Fruit fly (Drosophila melanogaster) whole organism, embryonic: Measurements from ENCODE around the gene CG34057.
A peak's percentile ranks its signal among the peaks of the same experiment; 100 is the strongest.

Source experiments
- CG12071 ChIP-seq: fragments of 200-800 bp; sonication (Bioruptor generic); optimal IDR thresholded peaks from 3 replicates; lab custom pipeline; 2018; ENCODE audit warnings: missing biosample characterization, mild to moderate bottlenecking, missing genetic modification characterization
- CG12219 ChIP-seq: fragments of 200-800 bp; sonication (Bioruptor generic); optimal IDR thresholded peaks from 3 replicates; lab custom pipeline; 2018; ENCODE audit warnings: missing biosample characterization, mild to moderate bottlenecking, missing genetic modification characterization
- CG12769 ChIP-seq: fragments of 200-800 bp; sonication (Bioruptor generic); optimal IDR thresholded peaks from 2 replicates; lab custom pipeline; 2019; ENCODE audit warnings: missing biosample characterization, mild to moderate bottlenecking, missing genetic modification characterization, moderate library complexity
- CG12942 ChIP-seq: fragments of 200-800 bp; sonication (Bioruptor generic); optimal IDR thresholded peaks from 3 replicates; lab custom pipeline; 2016; ENCODE audit warnings: missing biosample characterization, missing genetic modification characterization
- CG13775 ChIP-seq: fragments of 200-800 bp; sonication (Bioruptor generic); optimal IDR thresholded peaks from 3 replicates; lab custom pipeline; 2017; ENCODE audit warnings: missing biosample characterization, mild to moderate bottlenecking, missing genetic modification characterization
- CG14667 ChIP-seq: fragments of 200-800 bp; sonication (Bioruptor generic); IDR thresholded peaks from 2 replicates; pipeline ENCODE4 v1.3.6; 2022; ENCODE audit warnings: missing biosample characterization, missing genetic modification characterization
- CG16815 ChIP-seq: fragments of 200-800 bp; sonication (Bioruptor generic); optimal IDR thresholded peaks from 3 replicates; lab custom pipeline; 2017; ENCODE audit warnings: missing biosample characterization, mild to moderate bottlenecking, missing genetic modification characterization
- CG17568 ChIP-seq: fragments of 200-800 bp; sonication (Bioruptor generic); optimal IDR thresholded peaks from 2 replicates; lab custom pipeline; 2018; ENCODE audit warnings: missing biosample characterization, mild to moderate bottlenecking, missing genetic modification characterization, moderate library complexity
- CG18262 ChIP-seq: fragments of 200-800 bp; optimal IDR thresholded peaks from 3 replicates; lab custom pipeline; 2019; ENCODE audit warnings: missing biosample characterization, mild to moderate bottlenecking, missing genetic modification characterization, moderate library complexity
- CG18619 ChIP-seq: fragments of 200-800 bp; sonication (Bioruptor generic); optimal IDR thresholded peaks from 3 replicates; lab custom pipeline; 2017; ENCODE audit warnings: missing biosample characterization, mild to moderate bottlenecking, missing genetic modification characterization
- CG2678 ChIP-seq: fragments of 200-800 bp; sonication (Bioruptor generic); optimal IDR thresholded peaks from 3 replicates; lab custom pipeline; 2019; ENCODE audit warnings: missing biosample characterization, mild to moderate bottlenecking, missing genetic modification characterization, moderate library complexity
- CG34376 ChIP-seq: fragments of 200-800 bp; sonication (Bioruptor generic); optimal IDR thresholded peaks from 2 replicates; lab custom pipeline; 2018; ENCODE audit warnings: missing biosample characterization, mild to moderate bottlenecking, missing genetic modification characterization
- CG3847 ChIP-seq: fragments of 200-800 bp; sonication (Bioruptor generic); IDR thresholded peaks from 2 replicates; pipeline ENCODE4 v1.3.6; 2022; ENCODE audit warnings: missing biosample characterization, missing genetic modification characterization
- CG4730 ChIP-seq: fragments of 200-800 bp; sonication (Bioruptor generic); IDR thresholded peaks from 2 replicates; pipeline ENCODE4 v1.3.6; 2022; ENCODE audit warnings: missing biosample characterization, missing genetic modification characterization
- CG7271 ChIP-seq: fragments of 200-800 bp; sonication (Bioruptor generic); optimal IDR thresholded peaks from 2 replicates; lab custom pipeline; 2018; ENCODE audit warnings: missing biosample characterization, mild to moderate bottlenecking, missing genetic modification characterization, moderate library complexity
- CG9727 ChIP-seq: fragments of 200-800 bp; sonication (Bioruptor generic); optimal IDR thresholded peaks from 3 replicates; lab custom pipeline; 2017; ENCODE audit warnings: missing biosample characterization, mild to moderate bottlenecking, missing genetic modification characterization
- CG9932 ChIP-seq: fragments of 200-800 bp; sonication (Bioruptor generic); IDR thresholded peaks from 2 replicates; pipeline ENCODE4 v1.3.6; 2022; ENCODE audit warnings: missing biosample characterization, missing genetic modification characterization
- Ets65A ChIP-seq: fragments of 200-800 bp; sonication (Bioruptor generic); peaks from one replicate; lab custom pipeline; 2016; ENCODE audit warnings: missing biosample characterization, missing genetic modification characterization
- GATAe ChIP-seq: fragments of 200-800 bp; sonication (Bioruptor generic); conservative IDR thresholded peaks from 2 replicates; pipeline ENCODE4 v1.3.6; 2022; ENCODE audit warnings: missing biosample characterization, missing genetic modification characterization
- Hey ChIP-seq: fragments of 200-800 bp; sonication (Bioruptor generic); optimal IDR thresholded peaks from 3 replicates; lab custom pipeline; 2018; ENCODE audit warnings: missing biosample characterization, mild to moderate bottlenecking, missing genetic modification characterization
- Hmr ChIP-seq: fragments of 200-800 bp; sonication (Bioruptor generic); optimal IDR thresholded peaks from 3 replicates; lab custom pipeline; 2017; ENCODE audit warnings: mild to moderate bottlenecking, missing biosample characterization, missing genetic modification reagents, missing genetic modification characterization
- Lpt ChIP-seq: fragments of >200 bp; optimal IDR thresholded peaks from 2 replicates; lab custom pipeline; 2018; ENCODE audit warnings: missing biosample characterization, missing genetic modification characterization
- Mrtf ChIP-seq: fragments of 200-800 bp; sonication (Bioruptor generic); IDR thresholded peaks from 3 replicates; pipeline ENCODE4 v1.3.6; 2022; ENCODE audit warnings: missing biosample characterization, missing genetic modification characterization
- Nf-YB ChIP-seq: fragments of 200-800 bp; sonication (Bioruptor generic); optimal IDR thresholded peaks from 3 replicates; lab custom pipeline; 2019; ENCODE audit warnings: missing biosample characterization, mild to moderate bottlenecking, missing genetic modification characterization, moderate library complexity
- Pdp1 ChIP-seq, 2 experiments: fragments of 200-800 bp; sonication (Bioruptor generic); optimal IDR thresholded peaks; 3 replicates each; lab custom pipeline; 2016; ENCODE audit warnings: missing biosample characterization in 2 of 2, missing genetic modification characterization in 2 of 2, mild to moderate bottlenecking in 1 of 2, moderate library complexity in 1 of 2
- Rfx ChIP-seq: fragments of 200-800 bp; sonication (Bioruptor generic); IDR thresholded peaks from 2 replicates; pipeline ENCODE4 v1.3.6; 2022; ENCODE audit warnings: missing biosample characterization, missing genetic modification characterization
- Sry-β ChIP-seq: fragments of 200-800 bp; sonication (Bioruptor generic); optimal IDR thresholded peaks from 2 replicates; lab custom pipeline; 2018; ENCODE audit warnings: missing biosample characterization, mild to moderate bottlenecking, missing genetic modification characterization, moderate library complexity
- Vsx1 ChIP-seq: fragments of 200-800 bp; sonication (Bioruptor generic); optimal IDR thresholded peaks from 2 replicates; lab custom pipeline; 2017; ENCODE audit warnings: missing biosample characterization, mild to moderate bottlenecking, missing genetic modification characterization, missing genetic modification reagents
- al ChIP-seq: fragments of 200-800 bp; sonication (Bioruptor generic); IDR thresholded peaks from 2 replicates; pipeline ENCODE4 v1.3.6; 2022; ENCODE audit warnings: missing biosample characterization, missing genetic modification characterization
- bowl ChIP-seq: fragments of 200-800 bp; sonication (Bioruptor generic); IDR thresholded peaks from 2 replicates; pipeline ENCODE4 v1.3.6; 2022; ENCODE audit warnings: missing biosample characterization, missing genetic modification characterization
- ci ChIP-seq: fragments of 200-800 bp; sonication (Bioruptor generic); IDR thresholded peaks from 3 replicates; pipeline ENCODE4 v1.3.6; 2022; ENCODE audit warnings: missing biosample characterization, missing genetic modification characterization
- crol ChIP-seq: fragments of 200-800 bp; sonication (Bioruptor generic); IDR thresholded peaks from 2 replicates; pipeline ENCODE4 v1.3.6; 2022; ENCODE audit warnings: missing biosample characterization, missing genetic modification characterization
- dmrt11E ChIP-seq: fragments of 200-800 bp; sonication (Bioruptor generic); optimal IDR thresholded peaks from 3 replicates; lab custom pipeline; 2018; ENCODE audit warnings: missing biosample characterization, mild to moderate bottlenecking, missing genetic modification characterization, moderate library complexity
- gce ChIP-seq: fragments of 200-800 bp; sonication (Bioruptor generic); IDR thresholded peaks from 3 replicates; pipeline ENCODE4 v1.3.6; 2022; ENCODE audit warnings: missing biosample characterization, missing genetic modification characterization
- gcm ChIP-seq: fragments of 200-800 bp; sonication (Bioruptor generic); optimal IDR thresholded peaks from 2 replicates; lab custom pipeline; 2019; ENCODE audit warnings: missing biosample characterization, mild to moderate bottlenecking, missing genetic modification characterization, moderate library complexity
- gfzf ChIP-seq: fragments of 200-800 bp; sonication (Bioruptor generic); optimal IDR thresholded peaks from 2 replicates; lab custom pipeline; 2016; ENCODE audit warnings: missing biosample characterization, mild to moderate bottlenecking, missing genetic modification characterization, moderate library complexity
- h ChIP-seq: fragments of >200 bp; optimal IDR thresholded peaks from 2 replicates; lab custom pipeline; 2017
- inv ChIP-seq: fragments of 200-800 bp; sonication (Bioruptor generic); IDR thresholded peaks from 2 replicates; pipeline ENCODE4 v1.3.6; 2022; ENCODE audit warnings: missing biosample characterization, missing genetic modification characterization; ENCODE audit not compliant: partially characterized antibody
- mirr ChIP-seq: fragments of 200-800 bp; sonication (Bioruptor generic); optimal IDR thresholded peaks from 3 replicates; lab custom pipeline; 2018; ENCODE audit warnings: missing biosample characterization, mild to moderate bottlenecking, missing genetic modification characterization
- nerfin-1 ChIP-seq: fragments of 200-800 bp; sonication (Bioruptor generic); optimal IDR thresholded peaks from 3 replicates; lab custom pipeline; 2019; ENCODE audit warnings: missing biosample characterization, mild to moderate bottlenecking, missing genetic modification characterization, moderate library complexity
- oc ChIP-seq: fragments of 200-800 bp; sonication (Bioruptor generic); optimal IDR thresholded peaks from 2 replicates; lab custom pipeline; 2018; ENCODE audit warnings: missing biosample characterization, mild to moderate bottlenecking, missing genetic modification characterization, moderate library complexity
- org-1 ChIP-seq: fragments of 200-800 bp; sonication (Bioruptor generic); optimal IDR thresholded peaks from 2 replicates; lab custom pipeline; 2017; ENCODE audit warnings: missing biosample characterization, missing genetic modification characterization
- row ChIP-seq: fragments of 200-800 bp; sonication (Bioruptor generic); IDR thresholded peaks from 3 replicates; pipeline ENCODE4 v1.3.6; 2022; ENCODE audit warnings: missing biosample characterization, missing genetic modification characterization
- salm ChIP-seq: fragments of 200-800 bp; sonication (Bioruptor generic); optimal IDR thresholded peaks from 2 replicates; lab custom pipeline; 2018; ENCODE audit warnings: missing biosample characterization, mild to moderate bottlenecking, missing genetic modification characterization
- sd ChIP-seq: fragments of 200-800 bp; sonication (Bioruptor generic); optimal IDR thresholded peaks from 3 replicates; lab custom pipeline; 2018; ENCODE audit warnings: missing biosample characterization, mild to moderate bottlenecking, missing genetic modification characterization, moderate library complexity
- sens ChIP-seq: fragments of 200-800 bp; sonication (Bioruptor generic); peaks from one replicate; lab custom pipeline; 2016; ENCODE audit warnings: missing biosample characterization, missing genetic modification characterization
- tap ChIP-seq: fragments of 200-800 bp; optimal IDR thresholded peaks from 3 replicates; lab custom pipeline; 2019; ENCODE audit warnings: missing biosample characterization, mild to moderate bottlenecking, missing genetic modification characterization, moderate library complexity
- vvl ChIP-seq: fragments of 200-800 bp; sonication (Bioruptor generic); IDR thresholded peaks from 2 replicates; pipeline ENCODE4 v1.3.6; 2022; ENCODE audit warnings: missing biosample characterization, missing genetic modification characterization
- wek ChIP-seq: fragments of 200-800 bp; sonication (Bioruptor generic); optimal IDR thresholded peaks from 3 replicates; lab custom pipeline; 2018; ENCODE audit warnings: missing biosample characterization, mild to moderate bottlenecking, missing genetic modification characterization, moderate library complexity
- wor ChIP-seq: fragments of 200-800 bp; sonication (Bioruptor generic); IDR thresholded peaks from 2 replicates; pipeline ENCODE4 v1.3.6; 2022; ENCODE audit warnings: missing biosample characterization, missing genetic modification characterization

CG34057 gene

DNA sequence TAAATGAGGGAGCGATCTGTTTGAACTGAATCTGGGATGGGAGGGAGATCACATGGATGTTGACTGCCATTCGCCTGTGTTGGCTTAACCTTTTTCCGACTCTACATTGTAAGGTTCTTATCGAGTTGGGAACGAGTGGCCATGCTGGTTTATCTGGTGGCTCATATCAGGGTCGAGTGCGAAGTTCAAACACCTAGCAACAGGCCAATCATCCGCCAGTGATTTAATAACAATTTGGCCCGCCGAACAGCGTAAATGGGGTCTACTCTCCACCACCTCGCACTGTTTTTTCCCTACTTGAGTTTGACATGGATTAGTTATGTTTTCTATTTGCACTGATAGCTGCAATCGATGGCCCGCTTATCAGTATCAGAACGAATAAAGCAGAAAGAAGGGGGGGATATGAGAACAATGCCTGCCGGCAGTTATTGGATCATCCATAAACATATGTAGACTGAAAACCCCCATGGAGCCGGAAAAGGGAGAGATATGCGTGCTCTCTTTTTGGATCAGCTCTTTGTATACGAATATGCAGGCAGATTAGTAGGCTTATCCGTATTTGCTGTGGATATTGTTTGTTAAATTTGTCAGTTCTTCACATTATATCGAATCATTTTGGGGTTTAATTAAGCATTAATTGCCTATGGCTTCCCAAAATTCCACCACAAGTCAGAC lies 9.6 kb upstream of the CG34057 start (continued):
- TF ChIP-seq crol (GFP tag; lab: Robert Waterston, UW) (0 out of 2 replicates have a peak, but pooled peaks have one; percentile 15), CG13775 (no peak), dmrt11E (no peak), al (GFP tag; lab: Robert Waterston, UW) (no peak), Ets65A (GFP tag; lab: Kevin White, UChicago) (peak; percentile 54), CG12071 (GFP tag; lab: Kevin White, UChicago) (peak; percentile 10), GATAe (GFP tag; lab: Robert Waterston, UW) (peak; percentile 53; the same call in 1 of the 2 replicates), CG7271 (tag; lab: Kevin White, UChicago) (no peak), gce (GFP tag; lab: Robert Waterston, UW) (0 out of 3 replicates have a peak, but pooled peaks have one; percentile 12), CG9727 (GFP tag; lab: Kevin White, UChicago) (peak; percentile 34), mirr (GFP tag; lab: Kevin White, UChicago) (peak; percentile 65), CG3847 (no peak), oc (tag; lab: Kevin White, UChicago) (no peak), sens (GFP tag; lab: Kevin White, UChicago) (peak; percentile 75), Hmr (GFP tag; lab: Kevin White, UChicago) (peak; percentile 29), vvl (0 out of 2 replicates have a peak, but pooled peaks have one; percentile 9), CG12219 (GFP tag; lab: Kevin White, UChicago) (no peak), org-1 (GFP tag; lab: Kevin White, UChicago) (no peak), wek (GFP tag; lab: Kevin White, UChicago) (no peak), Sry-β (GFP tag; lab: Kevin White, UChicago) (no peak), inv (GFP tag; lab: Robert Waterston, UW) (no peak), Mrtf (GFP tag; lab: Robert Waterston, UW) (no peak), Hey (tag; lab: Kevin White, UChicago) (no peak), CG17568 (no peak), row (no peak), h (no peak), CG18262 (tag; lab: Kevin White, UChicago) (peak; percentile 11), CG2678 (tag; lab: Kevin White, UChicago) (peak; percentile 14), tap (tag; lab: Kevin White, UChicago) (peak; percentile 25), CG34376 (GFP tag; lab: Kevin White, UChicago) (peak; percentile 81), Lpt (GFP tag; lab: Kevin White, UChicago) (no peak), gfzf (GFP tag; lab: Kevin White, UChicago) (no peak), CG14667 (GFP tag; lab: Robert Waterston, UW) (no peak), salm (peak; percentile 34), ci (GFP tag; lab: Robert Waterston, UW) (0 out of 3 replicates have a peak, but pooled peaks have one; percentile 17), CG18619 (no peak), Rfx (GFP tag; lab: Robert Waterston, UW) (no peak), sd (peak; percentile 31), wor (GFP tag; lab: Robert Waterston, UW) (no peak), nerfin-1 (tag; lab: Kevin White, UChicago) (peak; percentile 26), CG9932 (GFP tag; lab: Robert Waterston, UW) (no peak), CG4730 (GFP tag; lab: Robert Waterston, UW) (no peak), CG12942 (GFP tag; lab: Kevin White, UChicago) (no peak), CG16815 (GFP tag; lab: Kevin White, UChicago) (no peak), Pdp1 (GFP tag; optimal IDR thresholded peaks at IDR 0.05; lab: Kevin White, UChicago) (peak in 1 of 2 experiments; percentile 55), Nf-YB (no peak), gcm (GFP tag; lab: Kevin White, UChicago) (peak; percentile 71), CG12769 (peak; percentile 16), Vsx1 (GFP tag; lab: Kevin White, UChicago) (peak; percentile 50), bowl (GFP tag; lab: Robert Waterston, UW) (no peak)
